Comparison of ENCODE assay signal across 5 fruit fly cellular contexts in genomic region chr3L:9692892-9693551, dm6.
A peak's percentile ranks its signal among the peaks of the same experiment; 100 is the strongest.
TF ChIP-seq lines count a peak whose summit lies in the region.

No protein-coding gene starts in this region.

TF ChIP-seq in whole organism, adult, 20 proteins besides CTCF, POLR2A, EP300 and RAD21 (continued from another document):
- peak; percentile 68 for TF ChIP-seq CG14711 (tag; optimal IDR thresholded peaks at IDR 0.05; lab: Kevin White, UChicago)
- peak; percentile 90 for TF ChIP-seq Hr96 (GFP tag; optimal IDR thresholded peaks at IDR 0.05; lab: Kevin White, UChicago)
- peak; percentile 92 for TF ChIP-seq CG5204 (GFP tag; optimal IDR thresholded peaks at IDR 0.05; lab: Kevin White, UChicago)

TF ChIP-seq in whole organism, embryonic, 481 proteins besides CTCF, POLR2A, EP300 and RAD21 (continued from another document and continues in another):
- TF ChIP-seq pzg (GFP tag; optimal IDR thresholded peaks at IDR 0.05; lab: Kevin White, UChicago) (peak; percentile 9), CG12155 (GFP tag; optimal IDR thresholded peaks at IDR 0.05; lab: Kevin White, UChicago) (peak; percentile 94), sima (GFP tag; optimal IDR thresholded peaks at IDR 0.05; lab: Kevin White, UChicago) (peak; percentile 80), PHDP (tag; optimal IDR thresholded peaks at IDR 0.05; lab: Kevin White, UChicago) (peak; percentile 93), Six4 (GFP tag; optimal IDR thresholded peaks at IDR 0.05; lab: Kevin White, UChicago) (peak; percentile 94), CG6791 (GFP tag; IDR thresholded peaks at IDR 0.05; lab: Robert Waterston, UW; ENCODE audit: partially characterized antibody) (no peak), Side (GFP tag; optimal IDR thresholded peaks at IDR 0.05; lab: Kevin White, UChicago) (peak; percentile 97), CG32767 (GFP tag; IDR thresholded peaks at IDR 0.05; lab: Robert Waterston, UW) (peak; percentile 90), Camta (GFP tag; optimal IDR thresholded peaks at IDR 0.05; lab: Kevin White, UChicago) (peak; percentile 96), da (GFP tag; optimal IDR thresholded peaks at IDR 0.05; lab: Kevin White, UChicago) (peak; percentile 94), Opbp (GFP tag; IDR thresholded peaks at IDR 0.05; lab: Robert Waterston, UW; ENCODE audit: partially characterized antibody) (no peak), hkb (optimal IDR thresholded peaks at IDR 0.05; lab: Kevin White, UChicago) (no peak), hkb (GFP tag; IDR thresholded peaks at IDR 0.05; lab: Robert Waterston, UW) (peak; percentile 92), HmgZ (tag; optimal IDR thresholded peaks at IDR 0.05; lab: Kevin White, UChicago) (peak; percentile 93), CG10147 (GFP tag; optimal IDR thresholded peaks at IDR 0.05; lab: Kevin White, UChicago) (peak; percentile 97), toy (GFP tag; IDR thresholded peaks at IDR 0.05; lab: Robert Waterston, UW) (peak; percentile 71), ham (GFP tag; IDR thresholded peaks at IDR 0.05; lab: Robert Waterston, UW) (peak; percentile 66; the same call in 1 of the 2 replicates), CG30431 (GFP tag; optimal IDR thresholded peaks at IDR 0.05; lab: Kevin White, UChicago) (peak; percentile 94), nau (GFP tag; optimal IDR thresholded peaks at IDR 0.05; lab: Kevin White, UChicago) (peak; percentile 92), Hr51 (GFP tag; optimal IDR thresholded peaks at IDR 0.05; lab: Kevin White, UChicago) (peak; percentile 95 to 97), tx (GFP tag; optimal IDR thresholded peaks at IDR 0.05; lab: Kevin White, UChicago) (peak; percentile 97), dmrt11E (tag; optimal IDR thresholded peaks at IDR 0.05; lab: Kevin White, UChicago) (peak; percentile 88), wdn (GFP tag; IDR thresholded peaks at IDR 0.05; lab: Robert Waterston, UW) (peak; percentile 87), phol (tag; optimal IDR thresholded peaks at IDR 0.05; lab: Kevin White, UChicago) (peak; percentile 97), cad (GFP tag; optimal IDR thresholded peaks at IDR 0.05; lab: Kevin White, UChicago) (no peak), Ets97D (GFP tag; optimal IDR thresholded peaks at IDR 0.05; lab: Kevin White, UChicago) (peak; percentile 80), cwo (GFP tag; optimal IDR thresholded peaks at IDR 0.05; lab: Kevin White, UChicago) (peak; percentile 97), NC2β (GFP tag; optimal IDR thresholded peaks at IDR 0.05; lab: Kevin White, UChicago) (peak; percentile 94), fd3F (GFP tag; optimal IDR thresholded peaks at IDR 0.05; lab: Kevin White, UChicago) (peak; percentile 93), Fer2 (tag; optimal IDR thresholded peaks at IDR 0.05; lab: Kevin White, UChicago) (peak; percentile 88), CG8290 (GFP tag; optimal IDR thresholded peaks at IDR 0.05; lab: Kevin White, UChicago) (peak; percentile 95), CG8290 (tag; optimal IDR thresholded peaks at IDR 0.05; lab: Kevin White, UChicago) (peak; percentile 58 to 88)

TF ChIP-seq in whole organism, prepupa, 60 proteins besides CTCF, POLR2A, EP300 and RAD21 (continued from another document and continues in another):
- TF ChIP-seq CG11902 (GFP tag; optimal IDR thresholded peaks at IDR 0.05; lab: Kevin White, UChicago) (peak; percentile 93), CG8119 (GFP tag; IDR thresholded peaks at IDR 0.05; lab: Robert Waterston, UW) (peak; percentile 86), OdsH (GFP tag; optimal IDR thresholded peaks at IDR 0.05; lab: Kevin White, UChicago) (peak; percentile 96), topi (GFP tag; optimal IDR thresholded peaks at IDR 0.05; lab: Kevin White, UChicago) (peak; percentile 97), CG6854 (GFP tag; optimal IDR thresholded peaks at IDR 0.05; lab: Kevin White, UChicago) (peak; percentile 78), CG11762 (GFP tag; optimal IDR thresholded peaks at IDR 0.05; lab: Kevin White, UChicago; ENCODE audit: insufficient read depth) (peak; percentile 92), Eip75B (GFP tag; optimal IDR thresholded peaks at IDR 0.05; lab: Kevin White, UChicago) (peak; percentile 97), salr (GFP tag; optimal IDR thresholded peaks at IDR 0.05; lab: Kevin White, UChicago) (peak; percentile 76 to 97), CG15336 (GFP tag; IDR thresholded peaks at IDR 0.05; lab: Robert Waterston, UW) (peak; percentile 83), ss (GFP tag; optimal IDR thresholded peaks at IDR 0.05; lab: Kevin White, UChicago) (peak; percentile 88 to 94), acj6 (GFP tag; optimal IDR thresholded peaks at IDR 0.05; lab: Kevin White, UChicago) (peak; percentile 95), CG31627 (GFP tag; optimal IDR thresholded peaks at IDR 0.05; lab: Kevin White, UChicago) (peak; percentile 96), eg (GFP tag; IDR thresholded peaks at IDR 0.05; lab: Robert Waterston, UW) (peak; percentile 83; the same call in 2 of the 3 replicates), esn (GFP tag; optimal IDR thresholded peaks at IDR 0.05; lab: Kevin White, UChicago) (peak; percentile 98), CG1621 (tag; optimal IDR thresholded peaks at IDR 0.05; lab: Kevin White, UChicago) (peak; percentile 78), CG8319 (GFP tag; optimal IDR thresholded peaks at IDR 0.05; lab: Kevin White, UChicago) (peak; percentile 90), CG10669 (GFP tag; optimal IDR thresholded peaks at IDR 0.05; lab: Kevin White, UChicago) (peak; percentile 90), CG3919 (GFP tag; optimal IDR thresholded peaks at IDR 0.05; lab: Kevin White, UChicago) (peak; percentile 96), CG9139 (GFP tag; optimal IDR thresholded peaks at IDR 0.05; lab: Kevin White, UChicago) (peak; percentile 83), CG4318 (GFP tag; optimal IDR thresholded peaks at IDR 0.05; lab: Kevin White, UChicago) (peak; percentile 96), Lpt (GFP tag; optimal IDR thresholded peaks at IDR 0.05; lab: Kevin White, UChicago) (peak; percentile 91), fd59A (GFP tag; optimal IDR thresholded peaks at IDR 0.05; lab: Kevin White, UChicago) (peak; percentile 95), Ets96B (tag; optimal IDR thresholded peaks at IDR 0.05; lab: Kevin White, UChicago) (peak; percentile 89), svp (GFP tag; lab: Kevin White, UChicago) (peak; percentile 99), achi (GFP tag; optimal IDR thresholded peaks at IDR 0.05; lab: Kevin White, UChicago) (peak; percentile 94), Hr38 (GFP tag; optimal IDR thresholded peaks at IDR 0.05; lab: Kevin White, UChicago) (peak; percentile 33), Smox (GFP tag; optimal IDR thresholded peaks at IDR 0.05; lab: Kevin White, UChicago) (peak; percentile 95), CG3032 (tag; optimal IDR thresholded peaks at IDR 0.05; lab: Kevin White, UChicago) (peak; percentile 93), Hr39 (GFP tag; optimal IDR thresholded peaks at IDR 0.05; lab: Kevin White, UChicago) (peak; percentile 97), CG6163 (GFP tag; IDR thresholded peaks at IDR 0.05; lab: Robert Waterston, UW) (peak; percentile 77), CG11294 (GFP tag; IDR thresholded peaks at IDR 0.05; lab: Robert Waterston, UW) (peak; percentile 81), fd85E (GFP tag; optimal IDR thresholded peaks at IDR 0.05; lab: Kevin White, UChicago) (peak; percentile 64), Hr4 (GFP tag; optimal IDR thresholded peaks at IDR 0.05; lab: Kevin White, UChicago) (peak; percentile 96)

TF ChIP-seq in whole organism, pupa, 21 proteins besides CTCF, POLR2A, EP300 and RAD21 (continued from another document):
- TF ChIP-seq CG9948 (tag; optimal IDR thresholded peaks at IDR 0.05; lab: Kevin White, UChicago) (peak; percentile 92), CG13204 (GFP tag; optimal IDR thresholded peaks at IDR 0.05; lab: Kevin White, UChicago) (peak; percentile 66)

TF ChIP-seq in whole organism, wandering third instar larva, 38 proteins besides CTCF, POLR2A, EP300 and RAD21 (continued from another document):
- TF ChIP-seq OdsH (GFP tag; optimal IDR thresholded peaks at IDR 0.05; lab: Kevin White, UChicago) (peak; percentile 96), Dfd (GFP tag; optimal IDR thresholded peaks at IDR 0.05; lab: Kevin White, UChicago) (no peak), Abd-B (GFP tag; optimal IDR thresholded peaks at IDR 0.05; lab: Kevin White, UChicago) (no peak), Sp1 (GFP tag; optimal IDR thresholded peaks at IDR 0.05; lab: Kevin White, UChicago) (peak; percentile 93), jim (GFP tag; optimal IDR thresholded peaks at IDR 0.05; lab: Kevin White, UChicago) (no peak), CG9705 (GFP tag; optimal IDR thresholded peaks at IDR 0.05; lab: Kevin White, UChicago) (peak; percentile 85), CrebA (GFP tag; optimal IDR thresholded peaks at IDR 0.05; lab: Kevin White, UChicago; ENCODE audit: borderline replicate concordance) (no peak), dsf (GFP tag; optimal IDR thresholded peaks at IDR 0.05; lab: Kevin White, UChicago; ENCODE audit: borderline replicate concordance) (peak; percentile 64), N (GFP tag; optimal IDR thresholded peaks at IDR 0.05; lab: Kevin White, UChicago) (peak; percentile 16), dl (GFP tag; optimal IDR thresholded peaks at IDR 0.05; lab: Kevin White, UChicago; ENCODE audit: insufficient read depth in 1 of 2, partially characterized antibody in 2 of 2) (no peak), woc (GFP tag; optimal IDR thresholded peaks at IDR 0.05; lab: Kevin White, UChicago) (peak; percentile 99), ey (GFP tag; optimal IDR thresholded peaks at IDR 0.05; lab: Kevin White, UChicago) (peak; percentile 95), br (GFP tag; optimal IDR thresholded peaks at IDR 0.05; lab: Kevin White, UChicago) (peak; percentile 95), h (GFP tag; optimal IDR thresholded peaks at IDR 0.05; lab: Kevin White, UChicago) (peak; percentile 95), lola (GFP tag; optimal IDR thresholded peaks at IDR 0.05; lab: Kevin White, UChicago) (no peak), Rel (GFP tag; optimal IDR thresholded peaks at IDR 0.05; lab: Kevin White, UChicago) (peak; percentile 29), Rel (tag; optimal IDR thresholded peaks at IDR 0.05; lab: Kevin White, UChicago) (peak; percentile 36)
